Fruit fly (Drosophila melanogaster) whole organism, adult: ENCODE data around the gene lmgB.

ENCODE experiments used
- CG11617 ChIP-seq: fragments of 200-800 bp; sonication (Bioruptor generic); optimal IDR thresholded peaks from 2 replicates; lab custom pipeline; 2017; ENCODE audit warnings: mild to moderate bottlenecking, missing biosample characterization, missing genetic modification reagents, missing genetic modification characterization
- CG12768 ChIP-seq: fragments of 200-800 bp; sonication (Bioruptor generic); optimal IDR thresholded peaks from 2 replicates; lab custom pipeline; 2017; ENCODE audit warnings: missing biosample characterization, missing genetic modification characterization, mild to moderate bottlenecking, moderate library complexity, missing genetic modification reagents
- CG14711 ChIP-seq: fragments of 200-800 bp; sonication (Bioruptor generic); optimal IDR thresholded peaks from 2 replicates; lab custom pipeline; 2018; ENCODE audit warnings: missing biosample characterization, mild to moderate bottlenecking, missing genetic modification characterization, moderate library complexity
- CG1620 ChIP-seq: fragments of 200-800 bp; sonication (Bioruptor generic); optimal IDR thresholded peaks from 2 replicates; lab custom pipeline; 2016; ENCODE audit warnings: missing biosample characterization, missing genetic modification characterization
- CG33017 ChIP-seq: fragments of 200-800 bp; sonication (Bioruptor generic); optimal IDR thresholded peaks from 2 replicates; lab custom pipeline; 2018; ENCODE audit warnings: missing biosample characterization, mild to moderate bottlenecking, missing genetic modification characterization, moderate library complexity
- CG5204 ChIP-seq: fragments of 200-800 bp; sonication (Bioruptor generic); optimal IDR thresholded peaks from 2 replicates; lab custom pipeline; 2016; ENCODE audit warnings: missing biosample characterization, missing genetic modification characterization
- CG7045 ChIP-seq: fragments of 200-800 bp; sonication (Bioruptor generic); optimal IDR thresholded peaks from 2 replicates; lab custom pipeline; 2017; ENCODE audit warnings: missing biosample characterization, mild to moderate bottlenecking, missing genetic modification characterization
- CG7101 ChIP-seq: fragments of 200-800 bp; sonication (Bioruptor generic); optimal IDR thresholded peaks from 2 replicates; lab custom pipeline; 2018; ENCODE audit warnings: missing biosample characterization, mild to moderate bottlenecking, missing genetic modification characterization, moderate library complexity
- Clk ChIP-seq: fragments of 200-800 bp; sonication (Bioruptor generic); optimal IDR thresholded peaks from 2 replicates; lab custom pipeline; 2017; ENCODE audit warnings: missing biosample characterization, missing genetic modification characterization
- Crg-1 ChIP-seq: fragments of 200-800 bp; sonication (Bioruptor generic); optimal IDR thresholded peaks from 2 replicates; lab custom pipeline; 2016; ENCODE audit warnings: missing biosample characterization, missing genetic modification characterization
- Hr96 ChIP-seq: fragments of 200-800 bp; sonication (Bioruptor generic); optimal IDR thresholded peaks from 2 replicates; lab custom pipeline; 2016; ENCODE audit warnings: missing biosample characterization, missing genetic modification characterization
- Mnt ChIP-seq: fragments of 200-800 bp; sonication (Bioruptor generic); optimal IDR thresholded peaks from 2 replicates; lab custom pipeline; 2016; ENCODE audit warnings: missing biosample characterization, mild to moderate bottlenecking, missing genetic modification characterization
- bab1 ChIP-seq: fragments of 200-800 bp; sonication (Bioruptor generic); optimal IDR thresholded peaks from 3 replicates; lab custom pipeline; 2019; ENCODE audit warnings: missing biosample characterization, mild to moderate bottlenecking, missing genetic modification characterization, moderate library complexity
- cic ChIP-seq: fragments of 200-800 bp; sonication (Bioruptor generic); optimal IDR thresholded peaks from 2 replicates; lab custom pipeline; 2017; ENCODE audit warnings: missing biosample characterization, mild to moderate bottlenecking, missing genetic modification characterization, moderate library complexity
- cnc ChIP-seq, 2 experiments: fragments of >200 bp; optimal IDR thresholded peaks; 2 replicates each; lab custom pipeline; 2017
- kay ChIP-seq: fragments of 200-800 bp; sonication (Bioruptor generic); peaks from one replicate; lab custom pipeline; 2016; ENCODE audit warnings: missing biosample characterization, missing genetic modification characterization, borderline replicate concordance
- ovo ChIP-seq: fragments of 200-800 bp; sonication (Bioruptor generic); optimal IDR thresholded peaks from 2 replicates; lab custom pipeline; 2016; ENCODE audit warnings: missing biosample characterization, missing genetic modification characterization
- pad ChIP-seq: fragments of 200-800 bp; sonication (Bioruptor generic); optimal IDR thresholded peaks from 3 replicates; lab custom pipeline; 2017; ENCODE audit warnings: missing biosample characterization, missing genetic modification characterization, mild to moderate bottlenecking, moderate library complexity, missing genetic modification reagents
- tj ChIP-seq: fragments of 200-800 bp; sonication (Bioruptor generic); optimal IDR thresholded peaks from 3 replicates; lab custom pipeline; 2017; ENCODE audit warnings: missing biosample characterization, mild to moderate bottlenecking, missing genetic modification characterization, moderate library complexity
- toe ChIP-seq: fragments of 200-800 bp; sonication (Bioruptor generic); optimal IDR thresholded peaks from 2 replicates; lab custom pipeline; 2016; ENCODE audit warnings: missing biosample characterization, missing genetic modification characterization

The lmgB gene

DNA sequence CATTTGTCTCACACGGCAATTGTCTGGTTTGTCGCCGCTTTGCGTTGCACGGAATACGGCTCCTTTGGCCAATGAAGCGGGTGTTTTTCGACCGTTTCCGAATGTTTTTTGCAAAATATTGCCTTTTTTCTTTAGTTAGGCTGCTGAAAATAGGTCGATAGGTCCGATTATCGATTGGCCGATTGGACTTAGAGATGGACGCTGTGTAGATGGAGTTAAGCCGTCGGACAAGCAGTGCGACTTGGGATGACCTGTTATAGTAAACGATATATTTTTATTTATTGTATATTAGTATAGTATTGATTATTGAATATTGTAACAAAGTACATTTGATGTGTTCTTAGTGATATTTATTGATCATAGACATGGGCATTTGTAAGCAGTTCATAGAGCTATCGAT, at the start of gene lmgB, which contains the start of gene lmgA:
Gene lmgB, minus strand, starts transcription at position 301 of the 400 bp plus-strand sequence.
Gene lmgA, minus strand, starts transcription at position 301 of the 400 bp plus-strand sequence.
- peak; percentile 28 for TF ChIP-seq CG14711
- no peak for TF ChIP-seq CG5204 (GFP tag; lab: Kevin White, UChicago)
- TF ChIP-seq CG12768 (GFP tag; lab: Kevin White, UChicago): no peak
- peak; percentile 8 for TF ChIP-seq bab1 (GFP tag; lab: Kevin White, UChicago)
- no peak for TF ChIP-seq CG7045
- no peak for TF ChIP-seq Clk (GFP tag; lab: Kevin White, UChicago)
- no peak for TF ChIP-seq Crg-1 (GFP tag; lab: Kevin White, UChicago)
- TF ChIP-seq Mnt (GFP tag; lab: Kevin White, UChicago): peak; percentile 11
- no peak for TF ChIP-seq cic (GFP tag; lab: Kevin White, UChicago)
- no peak for TF ChIP-seq CG7101 (tag; lab: Kevin White, UChicago)
- peak; percentile 21 for TF ChIP-seq CG11617 (GFP tag; lab: Kevin White, UChicago)
- TF ChIP-seq cnc (optimal IDR thresholded peaks at IDR 0.05; lab: Kevin White, UChicago): no peak
- TF ChIP-seq toe (GFP tag; lab: Kevin White, UChicago): no peak
- no peak for TF ChIP-seq ovo
- TF ChIP-seq tj (GFP tag; lab: Kevin White, UChicago): no peak
- TF ChIP-seq pad: no peak
- TF ChIP-seq Hr96 (GFP tag; lab: Kevin White, UChicago): no peak
- TF ChIP-seq kay (GFP tag; lab: Kevin White, UChicago): peak; percentile 73
- TF ChIP-seq CG1620 (GFP tag; lab: Kevin White, UChicago): no peak
- no peak for TF ChIP-seq CG33017 (tag; lab: Kevin White, UChicago)

DNA sequence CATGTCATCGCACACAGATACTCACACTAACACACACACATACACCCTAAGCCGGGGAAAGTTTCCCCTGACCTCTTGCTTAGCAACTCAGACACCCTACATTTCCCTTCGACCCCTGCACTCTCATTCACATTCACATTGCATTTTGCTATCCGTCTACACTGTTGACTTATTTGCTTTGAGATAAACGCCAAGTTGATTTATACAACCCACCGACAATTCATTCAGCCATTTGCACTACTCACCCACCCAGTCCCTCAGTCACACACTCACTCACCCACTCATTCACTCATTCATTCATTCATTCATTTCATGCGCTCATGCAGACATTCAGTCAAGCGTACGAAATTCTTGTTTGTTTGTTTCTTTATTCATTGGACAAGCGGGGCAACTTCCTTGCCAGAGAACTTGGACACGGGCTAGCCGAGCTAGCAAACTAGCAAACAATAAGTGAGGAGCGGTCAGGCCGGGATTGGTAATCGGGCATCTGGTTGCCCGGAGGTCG, 48.1 kb upstream of the lmgB start:
- TF ChIP-seq bab1 (GFP tag; lab: Kevin White, UChicago): no peak
- TF ChIP-seq cnc (optimal IDR thresholded peaks at IDR 0.05; lab: Kevin White, UChicago): no peak
- no peak for TF ChIP-seq CG11617 (GFP tag; lab: Kevin White, UChicago)
- TF ChIP-seq CG1620 (GFP tag; lab: Kevin White, UChicago): no peak
- no peak for TF ChIP-seq ovo
- no peak for TF ChIP-seq pad
- no peak for TF ChIP-seq Mnt (GFP tag; lab: Kevin White, UChicago)
- TF ChIP-seq Clk (GFP tag; lab: Kevin White, UChicago): no peak
- TF ChIP-seq Crg-1 (GFP tag; lab: Kevin White, UChicago): no peak
- no peak for TF ChIP-seq Hr96 (GFP tag; lab: Kevin White, UChicago)
- TF ChIP-seq cic (GFP tag; lab: Kevin White, UChicago): no peak
- TF ChIP-seq CG7045: no peak
- TF ChIP-seq kay (GFP tag; lab: Kevin White, UChicago): no peak
- TF ChIP-seq toe (GFP tag; lab: Kevin White, UChicago): no peak
- no peak for TF ChIP-seq CG12768 (GFP tag; lab: Kevin White, UChicago)
- no peak for TF ChIP-seq CG7101 (tag; lab: Kevin White, UChicago)

DNA sequence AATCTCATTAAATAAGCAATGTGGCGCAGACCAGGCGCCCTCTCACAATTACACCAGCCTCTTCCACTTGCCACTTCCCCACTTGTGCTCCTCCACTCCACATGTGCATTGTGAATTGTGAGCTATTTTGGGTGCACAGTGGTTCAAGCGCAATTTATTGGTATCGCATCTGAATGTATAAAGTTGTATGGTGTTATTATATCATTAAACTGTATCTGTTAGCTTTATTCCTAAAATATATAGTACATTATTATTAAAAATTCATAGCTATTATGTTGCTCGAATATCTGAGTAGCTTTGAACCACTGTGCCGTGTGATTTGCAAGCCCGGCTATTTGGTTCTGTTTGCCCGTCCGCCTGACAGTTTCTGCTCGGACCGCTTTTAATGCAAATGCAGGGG, 46.5 kb upstream of the lmgB start:
- TF ChIP-seq CG11617 (GFP tag; lab: Kevin White, UChicago) (peak; percentile 20), toe (GFP tag; lab: Kevin White, UChicago) (no peak), CG33017 (tag; lab: Kevin White, UChicago) (peak; percentile 43), CG5204 (GFP tag; lab: Kevin White, UChicago) (peak; percentile 7), CG7045 (peak; percentile 24), CG14711 (peak; percentile 64), pad (peak; percentile 14), CG12768 (GFP tag; lab: Kevin White, UChicago) (no peak), CG7101 (tag; lab: Kevin White, UChicago) (peak; percentile 54), bab1 (GFP tag; lab: Kevin White, UChicago) (peak; percentile 48), ovo (no peak), tj (GFP tag; lab: Kevin White, UChicago) (peak; percentile 66)

DNA sequence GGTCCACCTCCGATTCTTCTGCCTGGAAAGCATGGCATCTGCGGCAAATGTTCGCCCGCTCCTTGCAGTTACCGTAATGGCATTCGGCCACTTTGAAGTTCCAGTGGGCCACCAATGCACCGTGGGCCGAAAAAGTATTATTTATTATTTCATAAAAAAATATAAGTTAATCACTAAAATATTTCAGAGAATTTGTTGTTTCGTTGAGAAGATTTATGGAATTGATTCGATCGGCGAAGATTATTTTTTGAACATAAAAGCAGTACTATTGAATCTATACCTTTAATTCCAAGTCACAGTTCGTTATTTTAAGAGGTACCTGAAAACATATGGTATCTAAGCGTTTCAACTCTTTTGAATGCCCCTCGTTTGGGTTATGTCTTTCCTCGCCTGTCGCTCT, 45.8 kb upstream of the lmgB start:
- TF ChIP-seq toe (GFP tag; lab: Kevin White, UChicago): no peak
- no peak for TF ChIP-seq CG5204 (GFP tag; lab: Kevin White, UChicago)
- TF ChIP-seq CG12768 (GFP tag; lab: Kevin White, UChicago): no peak
- TF ChIP-seq CG7045: no peak
- TF ChIP-seq cic (GFP tag; lab: Kevin White, UChicago): no peak
- TF ChIP-seq CG1620 (GFP tag; lab: Kevin White, UChicago): no peak
- TF ChIP-seq kay (GFP tag; lab: Kevin White, UChicago): no peak
- TF ChIP-seq CG14711: no peak
- TF ChIP-seq CG33017 (tag; lab: Kevin White, UChicago): no peak
- TF ChIP-seq cnc (optimal IDR thresholded peaks at IDR 0.05; lab: Kevin White, UChicago): no peak
- no peak for TF ChIP-seq Hr96 (GFP tag; lab: Kevin White, UChicago)
- TF ChIP-seq CG7101 (tag; lab: Kevin White, UChicago): no peak
- no peak for TF ChIP-seq tj (GFP tag; lab: Kevin White, UChicago)
- no peak for TF ChIP-seq Crg-1 (GFP tag; lab: Kevin White, UChicago)
- no peak for TF ChIP-seq CG11617 (GFP tag; lab: Kevin White, UChicago)

DNA sequence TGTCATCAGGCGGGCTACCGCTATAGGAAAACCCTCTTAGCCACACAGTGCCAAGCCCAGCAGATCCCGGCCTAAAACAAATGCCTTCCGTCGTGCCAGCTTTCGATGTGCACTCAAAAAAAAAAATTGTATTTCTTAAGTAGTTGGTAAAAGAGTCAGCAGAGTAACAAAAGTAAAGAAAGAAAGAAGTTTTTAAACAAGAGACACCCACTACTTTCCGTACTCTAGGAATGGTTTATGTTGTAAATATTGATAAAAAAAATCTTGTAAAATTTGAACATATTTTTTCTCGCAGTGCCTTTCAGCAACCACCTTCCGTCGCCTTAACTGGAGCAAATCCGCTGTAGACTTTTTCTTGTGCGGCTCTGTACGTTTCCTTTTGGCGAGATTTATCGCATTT, 44.5 kb upstream of the lmgB start:
- TF ChIP-seq Crg-1 (GFP tag; lab: Kevin White, UChicago): no peak
- no peak for TF ChIP-seq Hr96 (GFP tag; lab: Kevin White, UChicago)
- no peak for TF ChIP-seq kay (GFP tag; lab: Kevin White, UChicago)
- TF ChIP-seq CG1620 (GFP tag; lab: Kevin White, UChicago): no peak
- TF ChIP-seq CG7101 (tag; lab: Kevin White, UChicago): no peak
- TF ChIP-seq Mnt (GFP tag; lab: Kevin White, UChicago): no peak
- TF ChIP-seq CG12768 (GFP tag; lab: Kevin White, UChicago): no peak
- TF ChIP-seq ovo: no peak
- no peak for TF ChIP-seq CG33017 (tag; lab: Kevin White, UChicago)
- TF ChIP-seq CG14711: no peak
- no peak for TF ChIP-seq Clk (GFP tag; lab: Kevin White, UChicago)
- no peak for TF ChIP-seq cic (GFP tag; lab: Kevin White, UChicago)
